Worm (Caenorhabditis elegans) whole organism, L2 larva: ENCODE results near the gene C05E11.2.

Source experiments
- C34F6.9 ChIP-seq: fragments of 150-350 bp; optimal IDR thresholded peaks from 2 replicates; lab custom pipeline; 2014; ENCODE audit warnings: missing biosample characterization, missing genetic modification characterization
- F13H6.1 ChIP-seq: sonication (generic microtip); optimal IDR thresholded peaks from 2 replicates; lab custom pipeline; 2016; ENCODE audit warnings: missing genetic modification characterization, missing compliant biosample characterization
- R02D3.7 ChIP-seq: fragments of 150-350 bp; optimal IDR thresholded peaks from 2 replicates; lab custom pipeline; 2014; ENCODE audit warnings: missing biosample characterization, missing genetic modification characterization
- Y55F3AM.14 ChIP-seq: fragments of 200-800 bp; sonication (Bioruptor generic); optimal IDR thresholded peaks from 2 replicates; lab custom pipeline; 2018; ENCODE audit warnings: mild to moderate bottlenecking, missing genetic modification characterization, missing compliant biosample characterization
- ZK546.5 ChIP-seq: sonication (generic microtip); optimal IDR thresholded peaks from 2 replicates; lab custom pipeline; 2017; ENCODE audit warnings: missing biosample characterization, missing genetic modification characterization
- aly-2 ChIP-seq: fragments of 150-350 bp; optimal IDR thresholded peaks from 2 replicates; lab custom pipeline; 2014; ENCODE audit warnings: missing biosample characterization, missing genetic modification characterization
- ama-1 ChIP-seq: fragments of 150-350 bp; optimal IDR thresholded peaks from 2 replicates; lab custom pipeline; 2018; ENCODE audit warnings: inconsistent platforms
- blmp-1 ChIP-seq: sonication (generic microtip); optimal IDR thresholded peaks from 2 replicates; lab custom pipeline; 2017; ENCODE audit warnings: missing genetic modification characterization, mild to moderate bottlenecking, missing compliant biosample characterization, antibody characterized with exemption, moderate library complexity; ENCODE audit not compliant: insufficient read depth
- ceh-16 ChIP-seq: fragments of 150-350 bp; optimal IDR thresholded peaks from 2 replicates; lab custom pipeline; 2014; ENCODE audit warnings: missing biosample characterization, missing genetic modification characterization
- ceh-82 ChIP-seq: fragments of 150-350 bp; optimal IDR thresholded peaks from 2 replicates; lab custom pipeline; 2014; ENCODE audit warnings: missing biosample characterization, missing genetic modification characterization
- fos-1 ChIP-seq: fragments of 150-350 bp; optimal IDR thresholded peaks from 2 replicates; lab custom pipeline; 2014; ENCODE audit warnings: missing biosample characterization, missing genetic modification characterization
- lin-11 ChIP-seq: fragments of 150-350 bp; sonication (generic microtip); optimal IDR thresholded peaks from 2 replicates; lab custom pipeline; 2014; ENCODE audit warnings: missing biosample characterization, missing genetic modification characterization, inconsistent platforms, mixed read lengths
- lin-39 ChIP-seq: fragments of 150-350 bp; optimal IDR thresholded peaks from 2 replicates; lab custom pipeline; 2014; ENCODE audit warnings: missing biosample characterization, missing genetic modification reagents, missing genetic modification characterization
- mbf-1 ChIP-seq: sonication (generic microtip); optimal IDR thresholded peaks from 2 replicates; lab custom pipeline; 2017; ENCODE audit warnings: missing biosample characterization, missing genetic modification characterization
- nhr-10 ChIP-seq: sonication (generic microtip); optimal IDR thresholded peaks from 2 replicates; lab custom pipeline; 2017; ENCODE audit warnings: missing biosample characterization, missing genetic modification characterization
- nhr-11 ChIP-seq: fragments of 150-350 bp; optimal IDR thresholded peaks from 2 replicates; lab custom pipeline; 2014; ENCODE audit warnings: missing biosample characterization, missing genetic modification characterization
- nhr-129 ChIP-seq: fragments of 150-350 bp; optimal IDR thresholded peaks from 2 replicates; lab custom pipeline; 2014; ENCODE audit warnings: missing biosample characterization, missing genetic modification characterization
- nhr-21 ChIP-seq: fragments of 150-350 bp; optimal IDR thresholded peaks from 2 replicates; lab custom pipeline; 2014; ENCODE audit warnings: missing biosample characterization, missing genetic modification characterization
- nhr-23 ChIP-seq: fragments of 150-350 bp; optimal IDR thresholded peaks from 2 replicates; lab custom pipeline; 2014; ENCODE audit warnings: missing biosample characterization, missing genetic modification reagents, missing genetic modification characterization
- nhr-237 ChIP-seq: fragments of 150-350 bp; optimal IDR thresholded peaks from 2 replicates; lab custom pipeline; 2014; ENCODE audit warnings: missing biosample characterization, missing genetic modification characterization
- nhr-25 ChIP-seq: fragments of 150-350 bp; sonication (generic microtip); optimal IDR thresholded peaks from 3 replicates; lab custom pipeline; 2014; ENCODE audit warnings: missing biosample characterization, missing genetic modification characterization
- nhr-6 ChIP-seq: fragments of 150-350 bp; optimal IDR thresholded peaks from 2 replicates; lab custom pipeline; 2014; ENCODE audit warnings: missing biosample characterization, missing genetic modification characterization
- nhr-77 ChIP-seq: fragments of 150-350 bp; optimal IDR thresholded peaks from 2 replicates; lab custom pipeline; 2014; ENCODE audit warnings: missing biosample characterization, missing genetic modification characterization
- peb-1 ChIP-seq: fragments of 150-350 bp; optimal IDR thresholded peaks from 2 replicates; lab custom pipeline; 2014; ENCODE audit warnings: missing biosample characterization, missing genetic modification characterization
- sem-4 ChIP-seq: fragments of 150-350 bp; optimal IDR thresholded peaks from 2 replicates; lab custom pipeline; 2014; ENCODE audit warnings: missing biosample characterization, missing genetic modification reagents, missing genetic modification characterization
- skn-1 ChIP-seq: sonication (generic microtip); optimal IDR thresholded peaks from 2 replicates; lab custom pipeline; 2017; ENCODE audit warnings: missing biosample characterization, missing genetic modification characterization
- sma-3 ChIP-seq: sonication (generic microtip); optimal IDR thresholded peaks from 2 replicates; lab custom pipeline; 2016; ENCODE audit warnings: missing genetic modification reagents, missing genetic modification characterization, missing compliant biosample characterization
- sma-9 ChIP-seq, 2 experiments: fragments of 150-350 bp in 1 of 2; sonication (generic microtip) in 1 of 2; optimal IDR thresholded peaks; 2 replicates each; lab custom pipeline; 2014 to 2016; ENCODE audit warnings: missing genetic modification characterization in 2 of 2, mild to moderate bottlenecking in 1 of 2, missing biosample characterization in 1 of 2, missing compliant biosample characterization in 1 of 2, missing genetic modification reagents in 1 of 2, moderate library complexity in 1 of 2
- snpc-4 ChIP-seq: fragments of 150-350 bp; optimal IDR thresholded peaks from 2 replicates; lab custom pipeline; 2014; ENCODE audit warnings: missing biosample characterization, missing genetic modification characterization
- unc-39 ChIP-seq: fragments of 150-350 bp; optimal IDR thresholded peaks from 2 replicates; lab custom pipeline; 2014; ENCODE audit warnings: missing biosample characterization, missing genetic modification characterization
- unc-62 ChIP-seq: fragments of 150-350 bp; optimal IDR thresholded peaks from 2 replicates; lab custom pipeline; 2014; ENCODE audit warnings: missing biosample characterization, missing genetic modification reagents, missing genetic modification characterization
- ztf-4 ChIP-seq: fragments of 150-350 bp; optimal IDR thresholded peaks from 2 replicates; lab custom pipeline; 2014; ENCODE audit warnings: missing biosample characterization, missing genetic modification characterization

The C05E11.2 gene

ce11 chrX:4550987-4551386 lies 35.7 kb upstream of the C05E11.2 start (continued):
- TF ChIP-seq sma-9 (GFP tag; optimal IDR thresholded peaks at IDR 0.05; lab: Kevin White, UChicago), result peak; percentile 28
- TF ChIP-seq sma-9 (tag; optimal IDR thresholded peaks at IDR 0.05; lab: Kevin White, UChicago), result no peak
- TF ChIP-seq ama-1 (lab: Kevin White, UChicago), result no peak
- no peak for TF ChIP-seq unc-62
- TF ChIP-seq nhr-21 (tag; lab: Kevin White, UChicago), result peak; percentile 13
- peak; percentile 64 for TF ChIP-seq ceh-16 (tag; lab: Kevin White, UChicago)
- no peak for TF ChIP-seq sma-3 (GFP tag; lab: Kevin White, UChicago)
- TF ChIP-seq nhr-6 (tag; lab: Kevin White, UChicago), result no peak
- TF ChIP-seq nhr-77 (tag; lab: Kevin White, UChicago), result no peak
- no peak for TF ChIP-seq lin-11
- TF ChIP-seq mbf-1 (tag; lab: Kevin White, UChicago), result no peak
- TF ChIP-seq lin-39 (tag; lab: Kevin White, UChicago), result no peak
- no peak for TF ChIP-seq C34F6.9 (tag; lab: Kevin White, UChicago)
- no peak for TF ChIP-seq F13H6.1
- no peak for TF ChIP-seq nhr-10 (tag; lab: Kevin White, UChicago)

ce11 chrX:4553033-4553432 lies 33.7 kb upstream of the C05E11.2 start:
- TF ChIP-seq unc-39 (no peak), sma-9 (GFP tag; optimal IDR thresholded peaks at IDR 0.05; lab: Kevin White, UChicago) (peak; percentile 8), sma-9 (tag; optimal IDR thresholded peaks at IDR 0.05; lab: Kevin White, UChicago) (no peak)
- TF ChIP-seq, all 48 proteins: peak for 1

DNA sequence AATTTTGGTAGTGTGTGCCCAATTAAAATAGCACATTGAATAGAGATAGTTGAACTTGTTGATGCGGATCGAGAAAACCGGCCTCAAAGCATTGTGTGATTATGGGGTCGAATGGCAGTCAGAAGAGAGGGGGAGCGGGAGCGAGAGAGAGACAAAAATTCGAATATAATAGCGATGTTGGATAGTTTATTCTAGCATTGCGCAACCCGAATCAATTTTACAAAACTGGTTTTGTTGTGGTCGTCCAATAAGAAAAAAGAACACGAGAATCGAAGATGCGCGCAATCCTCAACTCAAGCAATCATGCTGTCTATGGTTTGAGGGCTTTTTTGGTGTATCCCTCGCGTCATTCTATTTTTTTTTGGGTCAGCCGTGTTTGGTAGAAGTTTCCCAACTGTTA lies 33.2 kb upstream of the C05E11.2 start:
- TF ChIP-seq sma-3 (GFP tag; lab: Kevin White, UChicago) (no peak), Y55F3AM.14 (GFP tag; lab: Kevin White, UChicago) (no peak), nhr-25 (tag; lab: Kevin White, UChicago) (no peak), fos-1 (tag; lab: Kevin White, UChicago) (no peak), nhr-11 (tag; lab: Kevin White, UChicago) (no peak), sma-9 (GFP tag; optimal IDR thresholded peaks at IDR 0.05; lab: Kevin White, UChicago) (peak; percentile 6), sma-9 (tag; optimal IDR thresholded peaks at IDR 0.05; lab: Kevin White, UChicago) (no peak), nhr-6 (tag; lab: Kevin White, UChicago) (no peak), F13H6.1 (peak; percentile 17), nhr-23 (tag; lab: Kevin White, UChicago) (no peak), blmp-1 (no peak), unc-39 (no peak), nhr-129 (tag; lab: Kevin White, UChicago) (peak; percentile 16), sem-4 (tag; lab: Kevin White, UChicago) (no peak)

DNA sequence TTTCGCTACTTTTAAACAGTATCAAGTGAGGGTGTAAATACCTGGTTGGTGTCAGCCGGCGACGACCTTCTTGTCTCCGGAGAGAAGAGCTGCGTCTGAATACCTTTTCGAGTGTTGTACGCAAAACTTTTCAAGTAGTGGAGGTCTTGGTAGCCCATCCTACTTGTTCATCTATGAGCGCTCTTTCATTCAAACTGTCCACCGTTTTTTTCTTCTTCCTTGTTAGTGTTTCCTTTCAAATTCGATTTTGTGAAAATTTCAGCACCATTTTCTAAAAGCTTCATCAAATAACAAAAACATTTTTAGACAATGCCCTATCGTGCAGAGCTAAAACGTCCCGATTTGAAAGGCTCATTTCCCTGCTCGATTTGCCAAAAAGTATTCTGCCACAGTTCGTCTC lies 32.3 kb upstream of the C05E11.2 start, which contains the start of gene ham-2:
ham-2 (plus strand) TSS at position 301 of the 400 bp plus-strand sequence.
- no peak for TF ChIP-seq ZK546.5 (tag; lab: Kevin White, UChicago)
- TF ChIP-seq snpc-4 (tag; lab: Kevin White, UChicago), result no peak
- TF ChIP-seq sma-3 (GFP tag; lab: Kevin White, UChicago), result no peak
- no peak for TF ChIP-seq sem-4 (tag; lab: Kevin White, UChicago)
- TF ChIP-seq peb-1 (tag; lab: Kevin White, UChicago), result no peak
- no peak for TF ChIP-seq mbf-1 (tag; lab: Kevin White, UChicago)
- no peak for TF ChIP-seq nhr-10 (tag; lab: Kevin White, UChicago)
- TF ChIP-seq aly-2 (tag; lab: Kevin White, UChicago), result no peak
- TF ChIP-seq nhr-21 (tag; lab: Kevin White, UChicago), result no peak
- no peak for TF ChIP-seq nhr-237 (tag; lab: Kevin White, UChicago)
- TF ChIP-seq lin-11, result no peak
- TF ChIP-seq skn-1 (tag; lab: Kevin White, UChicago), result no peak
- no peak for TF ChIP-seq unc-62
- no peak for TF ChIP-seq R02D3.7 (tag; lab: Kevin White, UChicago)
- no peak for TF ChIP-seq ceh-82 (tag; lab: Kevin White, UChicago)
- TF ChIP-seq nhr-77 (tag; lab: Kevin White, UChicago), result no peak
- TF ChIP-seq, all 48 proteins: peak for 0

- TF ChIP-seq ztf-4 (no peak), sma-9 (GFP tag; optimal IDR thresholded peaks at IDR 0.05; lab: Kevin White, UChicago) (no peak), sma-9 (tag; optimal IDR thresholded peaks at IDR 0.05; lab: Kevin White, UChicago) (no peak), nhr-25 (tag; lab: Kevin White, UChicago) (peak; percentile 34), sem-4 (tag; lab: Kevin White, UChicago) (peak; percentile 20)
These were observed 30.7 kb upstream of the C05E11.2 start for ce11 chrX:4556028-4556427.
